Worm (Caenorhabditis elegans) whole organism, L4 larva: ENCODE measurements around the gene Y53F4B.26.

Source experiments
- F37D6.2 ChIP-seq: sonication (generic microtip); optimal IDR thresholded peaks from 2 replicates; lab custom pipeline; 2016; ENCODE audit warnings: mild to moderate bottlenecking, missing genetic modification characterization, missing compliant biosample characterization
- F44E2.7 ChIP-seq: fragments of 200-800 bp; sonication (Bioruptor generic); IDR thresholded peaks from 2 replicates; pipeline ENCODE4 v2.1.2; 2022; ENCODE audit warnings: missing genetic modification characterization, missing compliant biosample characterization
- T20F7.1 ChIP-seq: fragments of 200-800 bp; sonication (Bioruptor generic); optimal IDR thresholded peaks from 2 replicates; lab custom pipeline; 2018; ENCODE audit warnings: mild to moderate bottlenecking, missing genetic modification characterization, missing compliant biosample characterization
- T26A8.4 ChIP-seq: fragments of 200-800 bp; sonication (Bioruptor generic); IDR thresholded peaks from 2 replicates; pipeline ENCODE4 v1.3.6; 2022; ENCODE audit warnings: missing genetic modification characterization, missing compliant biosample characterization
- Y75B8A.6 ChIP-seq: fragments of 200-800 bp; sonication (Bioruptor generic); IDR thresholded peaks from 2 replicates; pipeline ENCODE4 v1.3.6; 2022; ENCODE audit warnings: missing genetic modification reagents, missing genetic modification characterization, missing compliant biosample characterization
- ZK546.5 ChIP-seq, 2 experiments: sonication (generic microtip); optimal IDR thresholded peaks; 2 replicates each; lab custom pipeline; 2017; ENCODE audit warnings: missing biosample characterization in 2 of 2, missing genetic modification characterization in 2 of 2
- ama-1 ChIP-seq: fragments of 150-350 bp; optimal IDR thresholded peaks from 2 replicates; lab custom pipeline; 2014; ENCODE audit warnings: inconsistent platforms, mixed read lengths
- ceh-82 ChIP-seq: sonication (generic microtip); optimal IDR thresholded peaks from 2 replicates; lab custom pipeline; 2017; ENCODE audit warnings: missing biosample characterization, missing genetic modification characterization
- ctbp-1 ChIP-seq: fragments of 200-800 bp; sonication (Bioruptor generic); IDR thresholded peaks from 2 replicates; pipeline ENCODE4 v1.3.6; 2022; ENCODE audit warnings: missing genetic modification reagents, missing genetic modification characterization, missing compliant biosample characterization
- daf-12 ChIP-seq: fragments of 150-350 bp; optimal IDR thresholded peaks from 2 replicates; lab custom pipeline; 2014; ENCODE audit warnings: missing biosample characterization, missing genetic modification reagents, missing genetic modification characterization
- daf-16 ChIP-seq, 3 experiments: sonication (generic microtip); optimal IDR thresholded peaks; 2 replicates each; lab custom pipeline; 2016 to 2017; ENCODE audit warnings: missing genetic modification characterization in 3 of 3, missing genetic modification reagents in 3 of 3, mild to moderate bottlenecking in 2 of 3, missing compliant biosample characterization in 2 of 3, missing biosample characterization in 1 of 3, moderate library complexity in 1 of 3
- dve-1 ChIP-seq: sonication (generic microtip); optimal IDR thresholded peaks from 2 replicates; lab custom pipeline; 2017; ENCODE audit warnings: antibody characterized with exemption, mild to moderate bottlenecking, missing genetic modification characterization, missing compliant biosample characterization; ENCODE audit not compliant: insufficient read depth
- hif-1 ChIP-seq, 2 experiments: sonication (generic microtip); optimal IDR thresholded peaks; 2 replicates each; lab custom pipeline; 2016 to 2017; ENCODE audit warnings: missing compliant biosample characterization in 2 of 2, missing genetic modification characterization in 2 of 2, missing genetic modification reagents in 2 of 2, missing genotype in 2 of 2, mild to moderate bottlenecking in 1 of 2
- hlh-11 ChIP-seq: fragments of 200-800 bp; sonication (Bioruptor generic); optimal IDR thresholded peaks from 2 replicates; lab custom pipeline; 2018; ENCODE audit warnings: mild to moderate bottlenecking, missing genetic modification characterization, missing compliant biosample characterization
- hlh-30 ChIP-seq: sonication (generic microtip); optimal IDR thresholded peaks from 2 replicates; lab custom pipeline; 2017; ENCODE audit warnings: antibody characterized with exemption, mild to moderate bottlenecking, missing genetic modification characterization, missing compliant biosample characterization; ENCODE audit not compliant: insufficient read depth
- hmg-1.1 ChIP-seq: fragments of 200-800 bp; sonication (Bioruptor generic); IDR thresholded peaks from 2 replicates; pipeline ENCODE4 v1.3.6; 2022; ENCODE audit warnings: missing genetic modification reagents, missing genetic modification characterization, missing compliant biosample characterization
- jun-1 ChIP-seq: fragments of 150-350 bp; optimal IDR thresholded peaks from 2 replicates; lab custom pipeline; 2014; ENCODE audit warnings: missing biosample characterization, missing genetic modification reagents, missing genetic modification characterization
- lin-13 ChIP-seq: fragments of 150-350 bp; optimal IDR thresholded peaks from 2 replicates; lab custom pipeline; 2014; ENCODE audit warnings: missing biosample characterization, missing genetic modification reagents, missing genetic modification characterization
- lin-29 ChIP-seq: fragments of 200-800 bp; sonication (Bioruptor generic); IDR thresholded peaks from 2 replicates; pipeline ENCODE4 v1.3.6; 2022; ENCODE audit warnings: missing genetic modification reagents, missing genetic modification characterization, missing compliant biosample characterization
- lin-39 ChIP-seq: fragments of 150-350 bp; optimal IDR thresholded peaks from 2 replicates; lab custom pipeline; 2014; ENCODE audit warnings: missing biosample characterization, missing genetic modification reagents, missing genetic modification characterization
- madf-5 ChIP-seq, 2 experiments: fragments of 200-800 bp; sonication (Bioruptor generic); IDR thresholded peaks; 2 replicates each; pipeline ENCODE4 v1.3.6; 2022; ENCODE audit warnings: missing compliant biosample characterization in 2 of 2, missing genetic modification characterization in 2 of 2
- madf-9 ChIP-seq: fragments of 200-800 bp; sonication (Bioruptor generic); conservative IDR thresholded peaks from 2 replicates; pipeline ENCODE4 v1.3.6; 2022; ENCODE audit warnings: missing genetic modification reagents, missing genetic modification characterization, missing compliant biosample characterization
- mdl-1 ChIP-seq, 2 experiments: fragments of 150-350 bp in 1 of 2; sonication (generic microtip) in 1 of 2; optimal IDR thresholded peaks; 2 replicates each; lab custom pipeline; 2014 to 2017; ENCODE audit warnings: missing biosample characterization in 2 of 2, missing genetic modification characterization in 2 of 2
- mxl-3 ChIP-seq: fragments of 200-800 bp; sonication (Bioruptor generic); optimal IDR thresholded peaks from 2 replicates; lab custom pipeline; 2018; ENCODE audit warnings: mild to moderate bottlenecking, missing genetic modification characterization, missing compliant biosample characterization
- nhr-102 ChIP-seq: sonication (generic microtip); optimal IDR thresholded peaks from 2 replicates; lab custom pipeline; 2016; ENCODE audit warnings: mild to moderate bottlenecking, missing genetic modification characterization, moderate library complexity, missing compliant biosample characterization
- nhr-28 ChIP-seq: fragments of 150-350 bp; optimal IDR thresholded peaks from 2 replicates; lab custom pipeline; 2014; ENCODE audit warnings: missing biosample characterization, missing genetic modification characterization
- nhr-41 ChIP-seq: fragments of 200-800 bp; sonication (Bioruptor generic); IDR thresholded peaks from 2 replicates; pipeline ENCODE4 v1.3.6; 2022; ENCODE audit warnings: missing genetic modification reagents, missing genetic modification characterization, missing compliant biosample characterization
- nhr-76 ChIP-seq: fragments of 150-350 bp; optimal IDR thresholded peaks from 2 replicates; lab custom pipeline; 2014; ENCODE audit warnings: missing biosample characterization, missing genetic modification characterization
- php-3 ChIP-seq: fragments of 200-800 bp; sonication (Bioruptor generic); IDR thresholded peaks from 2 replicates; pipeline ENCODE4 v1.3.6; 2022; ENCODE audit warnings: missing genetic modification reagents, missing genetic modification characterization, missing compliant biosample characterization
- saeg-2 ChIP-seq: fragments of 200-800 bp; sonication (Bioruptor generic); IDR thresholded peaks from 2 replicates; pipeline ENCODE4 v1.3.6; 2022; ENCODE audit warnings: missing genetic modification reagents, missing genetic modification characterization, missing compliant biosample characterization
- set-16 ChIP-seq: fragments of 200-800 bp; sonication (Bioruptor generic); IDR thresholded peaks from 2 replicates; pipeline ENCODE4 v1.3.6; 2022; ENCODE audit warnings: missing genetic modification reagents, missing genetic modification characterization, missing compliant biosample characterization
- snpc-4 ChIP-seq: fragments of 150-350 bp; optimal IDR thresholded peaks from 2 replicates; lab custom pipeline; 2014; ENCODE audit warnings: missing biosample characterization, missing genetic modification characterization
- spr-1 ChIP-seq: sonication (generic microtip); optimal IDR thresholded peaks from 2 replicates; lab custom pipeline; 2016; ENCODE audit warnings: mild to moderate bottlenecking, missing genetic modification characterization, missing compliant biosample characterization
- spr-3 ChIP-seq: fragments of 200-800 bp; sonication (Bioruptor generic); optimal IDR thresholded peaks from 2 replicates; lab custom pipeline; 2018; ENCODE audit warnings: mild to moderate bottlenecking, missing genetic modification characterization, missing compliant biosample characterization
- tag-97 ChIP-seq: fragments of 200-800 bp; sonication (Bioruptor generic); IDR thresholded peaks from 2 replicates; pipeline ENCODE4 v1.3.6; 2022; ENCODE audit warnings: missing genetic modification characterization, missing compliant biosample characterization
- unc-130 ChIP-seq: sonication (generic microtip); optimal IDR thresholded peaks from 2 replicates; lab custom pipeline; 2016; ENCODE audit warnings: missing genetic modification reagents, missing genetic modification characterization, missing compliant biosample characterization
- vab-7 ChIP-seq: fragments of 200-800 bp; sonication (Bioruptor generic); IDR thresholded peaks from 2 replicates; pipeline ENCODE4 v1.3.6; 2022; ENCODE audit warnings: missing genetic modification reagents, missing genetic modification characterization, missing compliant biosample characterization
- zag-1 ChIP-seq: fragments of 150-350 bp; optimal IDR thresholded peaks from 2 replicates; lab custom pipeline; 2014; ENCODE audit warnings: missing biosample characterization, missing genetic modification characterization
- zfp-2 ChIP-seq: sonication (generic microtip); optimal IDR thresholded peaks from 2 replicates; lab custom pipeline; 2016; ENCODE audit warnings: mild to moderate bottlenecking, missing genetic modification characterization, missing compliant biosample characterization
- zfp-3 ChIP-seq: fragments of 200-800 bp; sonication (Bioruptor generic); conservative IDR thresholded peaks from 2 replicates; pipeline ENCODE4 v1.3.6; 2022; ENCODE audit warnings: missing genetic modification reagents, missing genetic modification characterization, missing compliant biosample characterization
- zip-11 ChIP-seq: fragments of 200-800 bp; sonication (Bioruptor generic); IDR thresholded peaks from 2 replicates; pipeline ENCODE4 v1.3.6; 2022; ENCODE audit warnings: missing genetic modification characterization, missing compliant biosample characterization
- ztf-11 ChIP-seq: fragments of 150-350 bp; optimal IDR thresholded peaks from 2 replicates; lab custom pipeline; 2014; ENCODE audit warnings: missing biosample characterization, missing genetic modification characterization

Gene Y53F4B.26

ce11 chrII:15134332-15134731, 6.4 kb downstream of the Y53F4B.26 start, which contains the start of gene Y53F4B.24:
Gene Y53F4B.24, minus strand, starts transcription at chrII:15134432.
- TF ChIP-seq lin-13 (GFP tag; lab: Kevin White, UChicago): no peak
- TF ChIP-seq hlh-11 (tag; lab: Kevin White, UChicago): no peak
- TF ChIP-seq nhr-102 (tag; lab: Kevin White, UChicago): no peak
- TF ChIP-seq tag-97 (GFP tag; lab: Robert Waterston, UW): no peak

DNA sequence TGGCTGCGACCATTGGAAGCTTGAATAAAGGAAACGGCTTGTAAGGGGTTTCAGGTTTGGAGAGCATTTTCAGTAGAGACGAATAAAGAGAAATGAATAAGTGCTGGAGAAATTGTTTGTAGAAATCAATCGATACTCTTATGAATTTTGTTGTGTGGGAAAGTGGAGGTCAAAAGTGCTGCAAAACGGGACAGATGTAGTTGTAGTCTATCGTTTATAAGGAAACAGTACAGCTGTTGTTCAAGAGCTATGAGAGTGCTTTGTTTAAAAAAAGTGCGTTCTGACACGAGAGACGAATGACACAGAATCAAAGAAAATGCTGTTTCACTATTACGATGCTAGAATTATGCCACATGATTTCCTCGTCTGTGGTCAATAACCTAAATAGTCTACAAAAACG, 10.3 kb downstream of the Y53F4B.26 start, which contains the start of gene Y53F4B.62:
Gene Y53F4B.62 (minus strand): TSS at position 101 of the 400 bp plus-strand sequence.
- TF ChIP-seq lin-29 (GFP tag; lab: Robert Waterston, UW): no peak
- TF ChIP-seq zip-11: no peak
- TF ChIP-seq nhr-41 (GFP tag; lab: Robert Waterston, UW): no peak
- TF ChIP-seq Y75B8A.6: no peak
- TF ChIP-seq unc-130 (GFP tag; lab: Kevin White, UChicago): no peak
- no peak for TF ChIP-seq zag-1 (tag; lab: Kevin White, UChicago)
- no peak for TF ChIP-seq lin-13 (GFP tag; lab: Kevin White, UChicago)
- TF ChIP-seq vab-7 (GFP tag; lab: Robert Waterston, UW): no peak
- no peak for TF ChIP-seq dve-1
- no peak for TF ChIP-seq lin-39 (tag; lab: Kevin White, UChicago)
- no peak for TF ChIP-seq zfp-2 (tag; lab: Kevin White, UChicago)
- TF ChIP-seq hmg-1.1 (GFP tag; lab: Robert Waterston, UW): no peak

DNA sequence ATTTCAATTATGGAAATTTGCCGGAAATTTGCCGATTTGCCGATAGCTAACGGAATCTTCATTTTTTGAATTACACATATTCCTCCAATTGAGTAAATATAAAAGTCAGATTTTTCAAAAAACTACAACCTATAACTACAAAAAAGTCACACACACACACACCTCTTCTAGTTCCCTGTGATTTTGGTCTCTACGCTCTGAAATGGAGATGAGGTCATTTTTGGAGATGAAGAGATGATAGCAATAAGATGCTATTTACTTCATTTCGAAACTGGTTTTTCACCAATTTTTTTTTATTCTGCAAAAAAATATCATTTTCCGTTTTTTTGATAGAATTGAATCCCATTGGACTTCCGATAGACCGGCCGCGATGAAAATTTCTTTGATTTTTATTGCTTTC, 16.6 kb downstream of the Y53F4B.26 start, which contains the start of gene Y53F4B.23:
Gene Y53F4B.23 (plus strand): TSS at position 312 of the 400 bp plus-strand sequence.
- no peak for TF ChIP-seq ztf-11 (tag; lab: Kevin White, UChicago)
- TF ChIP-seq nhr-28 (tag; lab: Kevin White, UChicago): peak; percentile 93

ce11 chrII:15119537-15120360, 21.0 kb downstream of the Y53F4B.26 start, which contains the start of gene arp-1:
Gene arp-1, plus strand, starts transcription at chrII:15120301.
- TF ChIP-seq ZK546.5 (tag; optimal IDR thresholded peaks at IDR 0.05; lab: Kevin White, UChicago) (no peak), F44E2.7 (GFP tag; lab: Robert Waterston, UW) (no peak), jun-1 (tag; lab: Kevin White, UChicago) (no peak), zag-1 (tag; lab: Kevin White, UChicago) (no peak), mxl-3 (GFP tag; lab: Kevin White, UChicago) (no peak), nhr-41 (GFP tag; lab: Robert Waterston, UW) (no peak), nhr-76 (no peak), set-16 (GFP tag; lab: Robert Waterston, UW) (no peak), vab-7 (GFP tag; lab: Robert Waterston, UW) (no peak), daf-16 (GFP tag; optimal IDR thresholded peaks at IDR 0.05; lab: Kevin White, UChicago) (no peak), daf-16 (tag; optimal IDR thresholded peaks at IDR 0.05; lab: Kevin White, UChicago) (peak; percentile 9), madf-5 (GFP tag; IDR thresholded peaks at IDR 0.05; lab: Robert Waterston, UW) (no peak), hlh-30 (tag; lab: Kevin White, UChicago) (no peak), ama-1 (no peak), madf-9 (GFP tag; lab: Robert Waterston, UW) (no peak), hif-1 (tag; optimal IDR thresholded peaks at IDR 0.05; lab: Kevin White, UChicago) (no peak), spr-1 (tag; lab: Kevin White, UChicago) (peak; percentile 92), daf-12 (tag; lab: Kevin White, UChicago) (no peak), dve-1 (peak; percentile 42), T26A8.4 (GFP tag; lab: Robert Waterston, UW) (0 out of 2 replicates have a peak, but pooled peaks have one; percentile 10), ceh-82 (tag; lab: Kevin White, UChicago) (no peak), lin-13 (GFP tag; lab: Kevin White, UChicago) (peak; percentile 42), spr-3 (GFP tag; lab: Kevin White, UChicago) (peak; percentile 92), saeg-2 (GFP tag; lab: Robert Waterston, UW) (no peak), zfp-3 (GFP tag; lab: Robert Waterston, UW) (no peak), T20F7.1 (peak; percentile 89), hlh-11 (tag; lab: Kevin White, UChicago) (no peak), tag-97 (GFP tag; lab: Robert Waterston, UW) (no peak), php-3 (GFP tag; lab: Robert Waterston, UW) (no peak), F37D6.2 (tag; lab: Kevin White, UChicago) (no peak), mdl-1 (tag; optimal IDR thresholded peaks at IDR 0.05; lab: Kevin White, UChicago) (no peak), snpc-4 (tag; lab: Kevin White, UChicago) (no peak), ctbp-1 (GFP tag; lab: Robert Waterston, UW) (no peak)
